Worm (Caenorhabditis elegans): ENCODE measurements around the gene scl-14.

Gene scl-14

DNA sequence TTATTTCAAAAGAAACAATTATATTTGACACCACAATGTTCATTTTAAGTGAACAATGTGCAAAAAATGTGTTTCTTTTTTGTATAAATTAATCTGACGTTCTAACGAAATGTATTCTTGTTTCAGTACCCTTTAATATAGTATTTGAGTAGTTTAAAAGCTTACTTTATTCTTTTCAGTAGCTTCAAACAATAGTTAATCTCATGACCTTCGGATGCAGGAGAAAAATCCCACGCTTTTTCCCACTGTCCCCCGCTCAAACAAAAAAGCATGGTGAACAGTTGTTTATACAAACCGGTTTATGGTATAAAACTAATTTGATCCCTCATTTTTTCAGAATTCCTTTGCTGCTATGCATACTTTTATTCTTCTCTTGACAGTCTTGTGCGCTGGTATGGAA, at the start of gene scl-14:
Gene scl-14, plus strand, starts transcription at position 301 of the 400 bp plus-strand sequence.
- no peak for TF ChIP-seq C38D4.7 (GFP tag; optimal IDR thresholded peaks at IDR 0.05)
- no peak for TF ChIP-seq ceh-30 (tag; optimal IDR thresholded peaks at IDR 0.05)
- TF ChIP-seq eyg-1 (tag; optimal IDR thresholded peaks at IDR 0.05) = no peak

DNA sequence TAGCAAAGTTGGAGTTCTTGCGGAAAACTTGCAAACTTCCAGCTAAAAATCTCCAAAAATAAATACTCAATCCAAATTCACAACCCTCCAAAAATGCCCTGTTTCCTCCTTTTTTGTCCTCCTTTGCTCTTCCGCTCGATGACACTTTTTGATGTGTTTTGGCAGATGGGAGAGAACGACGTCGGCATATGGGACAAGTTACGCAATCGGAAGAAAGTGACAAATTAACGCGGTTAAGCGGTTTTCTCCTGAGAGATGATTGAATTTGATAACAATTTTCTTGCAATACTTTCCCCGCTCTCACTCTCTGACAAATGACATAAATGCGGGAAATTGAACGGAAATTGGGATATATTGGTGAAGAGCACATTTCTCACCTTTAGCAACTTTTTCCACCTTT, 48.6 kb upstream of the scl-14 start:
- TF ChIP-seq ceh-31 (tag; optimal IDR thresholded peaks at IDR 0.05) = no peak

DNA sequence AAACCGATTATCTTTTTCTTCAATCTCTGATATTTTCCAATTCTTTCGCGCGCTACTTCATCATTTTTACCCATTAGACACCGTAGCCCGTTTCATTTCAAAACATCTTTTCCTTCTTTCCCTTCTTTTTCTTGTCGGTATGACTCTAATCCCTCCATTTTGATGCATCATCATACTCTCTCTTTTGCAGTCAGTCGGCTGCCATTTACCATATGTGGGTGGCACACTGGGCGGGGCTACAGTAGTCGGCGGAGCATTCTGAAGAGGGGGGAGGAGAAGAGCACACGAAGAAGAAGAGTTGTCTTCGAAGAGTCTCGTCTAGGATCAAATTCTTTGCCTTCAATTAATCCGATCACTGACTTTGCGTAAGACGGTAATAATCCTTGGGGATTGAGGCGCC, 46.5 kb upstream of the scl-14 start, which contains the start of gene unc-30:
Gene unc-30, plus strand, starts transcription at position 184 of the 400 bp plus-strand sequence.
- TF ChIP-seq tbx-2 (tag; optimal IDR thresholded peaks at IDR 0.05) (no peak), nfya-1 (tag; optimal IDR thresholded peaks at IDR 0.05) (peak; percentile 3), pros-1 (tag; optimal IDR thresholded peaks at IDR 0.05) (no peak)

DNA sequence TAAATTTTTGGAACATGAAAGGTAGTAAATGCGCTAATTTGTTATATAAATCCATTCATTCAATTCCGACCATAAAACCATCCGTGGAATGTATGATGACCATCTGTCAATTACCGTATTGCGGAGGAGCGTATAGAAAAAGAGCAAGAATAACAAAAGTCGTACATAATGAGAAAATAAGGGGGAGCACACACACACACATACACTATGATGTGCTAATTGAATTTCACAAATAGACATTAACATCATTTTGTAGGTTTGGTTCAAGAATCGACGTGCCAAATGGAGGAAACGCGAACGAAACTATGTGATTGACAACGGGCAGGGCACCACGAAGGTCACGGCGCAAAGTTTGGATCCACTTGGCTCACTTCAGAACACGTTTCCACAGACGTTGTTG, 43.9 kb upstream of the scl-14 start:
- TF ChIP-seq unc-3 (GFP tag; conservative IDR thresholded peaks at IDR 0.05) (no peak), unc-3 (tag; optimal IDR thresholded peaks at IDR 0.05) (no peak), che-1 (tag; optimal IDR thresholded peaks at IDR 0.05) (no peak), elt-4 (tag; optimal IDR thresholded peaks at IDR 0.05) (no peak), pros-1 (tag; optimal IDR thresholded peaks at IDR 0.05) (no peak), unc-42 (tag; optimal IDR thresholded peaks at IDR 0.05) (peak; percentile 51), lim-6 (tag; optimal IDR thresholded peaks at IDR 0.05) (no peak), C38D4.7 (GFP tag; optimal IDR thresholded peaks at IDR 0.05) (no peak), ztf-16 (tag; optimal IDR thresholded peaks at IDR 0.05) (no peak)

DNA sequence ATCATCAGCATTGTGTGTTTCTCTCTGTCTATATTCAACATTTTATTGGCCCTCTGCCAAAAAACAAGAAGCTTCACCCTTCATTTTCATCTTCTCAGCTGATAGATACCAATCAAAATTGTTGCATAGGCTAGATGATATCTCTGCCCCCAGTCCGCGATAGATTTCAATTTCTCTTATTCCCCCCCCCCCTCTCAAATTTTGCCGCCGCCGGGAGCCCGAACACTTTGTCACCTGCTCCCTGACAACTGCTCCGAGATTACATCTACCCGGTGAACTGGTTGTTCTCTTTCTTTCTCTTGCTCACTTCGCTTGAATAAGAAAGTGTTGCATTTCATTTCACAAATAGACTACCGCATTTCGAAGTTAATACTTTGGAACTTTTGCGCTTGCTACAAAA, 39.3 kb upstream of the scl-14 start:
- no peak for TF ChIP-seq sox-2 (GFP tag; IDR thresholded peaks at IDR 0.05)
- no peak for TF ChIP-seq tbx-2 (tag; optimal IDR thresholded peaks at IDR 0.05)
- TF ChIP-seq npax-4 (tag; optimal IDR thresholded peaks at IDR 0.05) = no peak
- TF ChIP-seq rnt-1 (tag; optimal IDR thresholded peaks at IDR 0.05) = peak; percentile 51
- no peak for TF ChIP-seq pqm-1 (tag; optimal IDR thresholded peaks at IDR 0.05)
- TF ChIP-seq hlh-30 (tag; optimal IDR thresholded peaks at IDR 0.05; ENCODE audit: insufficient read depth) = no peak
- peak; percentile 2 for TF ChIP-seq ceh-34 (tag; optimal IDR thresholded peaks at IDR 0.05)
- TF ChIP-seq pag-3 (tag; optimal IDR thresholded peaks at IDR 0.05; ENCODE audit: borderline replicate concordance) = no peak
- TF ChIP-seq che-1 (tag; optimal IDR thresholded peaks at IDR 0.05) = no peak
- TF ChIP-seq ceh-18 (tag; optimal IDR thresholded peaks at IDR 0.05) = peak; percentile 14
- TF ChIP-seq nfya-1 (tag; optimal IDR thresholded peaks at IDR 0.05) = peak; percentile 7

DNA sequence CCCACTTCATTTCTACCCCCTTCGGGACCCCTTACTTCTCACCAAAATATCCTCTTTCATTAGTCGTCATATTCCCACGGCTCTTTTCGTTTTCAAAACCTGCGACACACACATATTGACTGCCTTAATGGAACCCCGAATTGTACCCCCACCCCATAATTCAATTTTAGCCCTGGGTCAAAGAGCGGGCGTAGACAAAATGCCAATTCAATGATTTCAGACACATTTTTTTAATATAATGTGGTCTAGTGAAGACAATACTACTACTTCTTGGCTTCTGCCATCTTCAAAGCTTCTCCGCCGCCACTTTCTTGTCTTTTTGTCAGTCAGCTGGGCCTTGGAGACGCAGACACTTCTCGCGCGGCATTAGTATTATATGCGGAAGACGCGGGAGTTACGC, 37.6 kb upstream of the scl-14 start:
- peak; percentile 62 for TF ChIP-seq unc-42 (tag; optimal IDR thresholded peaks at IDR 0.05)
- no peak for TF ChIP-seq T23F11.4 (GFP tag; optimal IDR thresholded peaks at IDR 0.05)
- TF ChIP-seq fax-1 (tag; optimal IDR thresholded peaks at IDR 0.05) = peak; percentile 8
- no peak for TF ChIP-seq unc-55 (GFP tag; optimal IDR thresholded peaks at IDR 0.05)

DNA sequence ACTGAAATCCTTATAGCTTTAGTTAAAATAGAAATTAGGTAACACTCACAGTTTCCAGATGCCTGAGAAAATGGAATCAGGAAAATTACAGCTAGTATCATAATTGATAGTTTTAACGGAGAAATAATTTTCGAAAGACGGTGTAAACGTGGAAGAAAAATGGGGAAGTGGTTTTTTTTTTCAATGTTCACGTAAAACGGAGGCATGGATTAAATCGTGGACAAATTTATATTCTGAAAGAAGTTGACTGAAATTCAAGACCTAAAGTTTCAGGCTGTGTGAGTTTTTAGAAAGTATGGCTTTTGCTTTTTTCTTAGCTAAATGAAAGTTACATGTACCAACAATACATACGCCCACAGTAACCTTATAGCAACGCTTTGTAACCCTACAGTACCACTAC, 23.0 kb upstream of the scl-14 start, which contains the start of gene spe-43:
Gene spe-43, minus strand, starts transcription at position 101 of the 400 bp plus-strand sequence.
- TF ChIP-seq fax-1 (tag; optimal IDR thresholded peaks at IDR 0.05) (no peak), nhr-11 (tag; optimal IDR thresholded peaks at IDR 0.05) (no peak), sox-4 (tag; optimal IDR thresholded peaks at IDR 0.05) (no peak), fkh-6 (tag; optimal IDR thresholded peaks at IDR 0.05) (no peak)

DNA sequence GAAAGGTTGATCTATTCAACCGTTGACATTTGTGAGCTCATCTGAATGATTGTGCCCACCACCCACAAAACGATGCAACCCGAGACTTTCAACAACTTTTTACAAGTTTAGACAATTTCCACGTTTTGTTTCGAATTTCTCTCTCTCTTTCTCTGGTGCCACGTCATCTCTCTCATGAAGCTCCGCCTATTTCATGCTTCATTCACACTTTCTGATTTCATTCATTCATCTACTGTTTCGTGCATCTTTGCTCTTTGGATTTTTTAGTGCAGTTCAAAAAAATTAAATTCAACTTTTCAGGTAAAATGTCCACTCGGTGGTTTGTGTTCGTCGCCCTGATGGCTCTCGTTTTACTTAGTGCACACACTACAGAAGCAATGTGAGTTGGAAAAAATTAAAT, 16.0 kb upstream of the scl-14 start, which contains the start of gene nlp-79:
Gene nlp-79, plus strand, starts transcription at position 301 of the 400 bp plus-strand sequence.
- TF ChIP-seq hlh-8 (tag; optimal IDR thresholded peaks at IDR 0.05) (no peak), npax-4 (tag; optimal IDR thresholded peaks at IDR 0.05) (no peak), C38D4.7 (GFP tag; optimal IDR thresholded peaks at IDR 0.05) (no peak), ceh-22 (tag; optimal IDR thresholded peaks at IDR 0.05) (no peak), lim-6 (tag; optimal IDR thresholded peaks at IDR 0.05) (no peak), hlh-15 (tag; optimal IDR thresholded peaks at IDR 0.05) (no peak), K02D7.2 (tag; optimal IDR thresholded peaks at IDR 0.05) (no peak), hlh-13 (GFP tag; optimal IDR thresholded peaks at IDR 0.05) (no peak), elt-2 (tag; optimal IDR thresholded peaks at IDR 0.05) (no peak), pros-1 (tag; optimal IDR thresholded peaks at IDR 0.05) (no peak), F13H6.1 (tag; optimal IDR thresholded peaks at IDR 0.05) (no peak), sdc-2 (tag; optimal IDR thresholded peaks at IDR 0.05) (no peak), gmeb-2 (tag; optimal IDR thresholded peaks at IDR 0.05) (no peak), ceh-24 (tag; optimal IDR thresholded peaks at IDR 0.05) (no peak), mec-3 (tag; optimal IDR thresholded peaks at IDR 0.05; ENCODE audit: borderline replicate concordance) (no peak), odd-2 (tag; optimal IDR thresholded peaks at IDR 0.05) (no peak)

All from whole organism, late embryonic.